Fruit fly (Drosophila melanogaster) whole organism, adult: ENCODE measurements around the gene CG42813.

Source experiments
- CG11617 ChIP-seq: fragments of 200-800 bp; sonication (Bioruptor generic); optimal IDR thresholded peaks from 2 replicates; lab custom pipeline; 2017; ENCODE audit warnings: mild to moderate bottlenecking, missing biosample characterization, missing genetic modification reagents, missing genetic modification characterization
- CG12768 ChIP-seq: fragments of 200-800 bp; sonication (Bioruptor generic); optimal IDR thresholded peaks from 2 replicates; lab custom pipeline; 2017; ENCODE audit warnings: missing biosample characterization, missing genetic modification characterization, mild to moderate bottlenecking, moderate library complexity, missing genetic modification reagents
- CG14711 ChIP-seq: fragments of 200-800 bp; sonication (Bioruptor generic); optimal IDR thresholded peaks from 2 replicates; lab custom pipeline; 2018; ENCODE audit warnings: missing biosample characterization, mild to moderate bottlenecking, missing genetic modification characterization, moderate library complexity
- CG1620 ChIP-seq: fragments of 200-800 bp; sonication (Bioruptor generic); optimal IDR thresholded peaks from 2 replicates; lab custom pipeline; 2016; ENCODE audit warnings: missing biosample characterization, missing genetic modification characterization
- CG33017 ChIP-seq: fragments of 200-800 bp; sonication (Bioruptor generic); optimal IDR thresholded peaks from 2 replicates; lab custom pipeline; 2018; ENCODE audit warnings: missing biosample characterization, mild to moderate bottlenecking, missing genetic modification characterization, moderate library complexity
- CG5204 ChIP-seq: fragments of 200-800 bp; sonication (Bioruptor generic); optimal IDR thresholded peaks from 2 replicates; lab custom pipeline; 2016; ENCODE audit warnings: missing biosample characterization, missing genetic modification characterization
- CG7045 ChIP-seq: fragments of 200-800 bp; sonication (Bioruptor generic); optimal IDR thresholded peaks from 2 replicates; lab custom pipeline; 2017; ENCODE audit warnings: missing biosample characterization, mild to moderate bottlenecking, missing genetic modification characterization
- CG7101 ChIP-seq: fragments of 200-800 bp; sonication (Bioruptor generic); optimal IDR thresholded peaks from 2 replicates; lab custom pipeline; 2018; ENCODE audit warnings: missing biosample characterization, mild to moderate bottlenecking, missing genetic modification characterization, moderate library complexity
- Clk ChIP-seq: fragments of 200-800 bp; sonication (Bioruptor generic); optimal IDR thresholded peaks from 2 replicates; lab custom pipeline; 2017; ENCODE audit warnings: missing biosample characterization, missing genetic modification characterization
- Crg-1 ChIP-seq: fragments of 200-800 bp; sonication (Bioruptor generic); optimal IDR thresholded peaks from 2 replicates; lab custom pipeline; 2016; ENCODE audit warnings: missing biosample characterization, missing genetic modification characterization
- Hr96 ChIP-seq: fragments of 200-800 bp; sonication (Bioruptor generic); optimal IDR thresholded peaks from 2 replicates; lab custom pipeline; 2016; ENCODE audit warnings: missing biosample characterization, missing genetic modification characterization
- Mnt ChIP-seq: fragments of 200-800 bp; sonication (Bioruptor generic); optimal IDR thresholded peaks from 2 replicates; lab custom pipeline; 2016; ENCODE audit warnings: missing biosample characterization, mild to moderate bottlenecking, missing genetic modification characterization
- bab1 ChIP-seq: fragments of 200-800 bp; sonication (Bioruptor generic); optimal IDR thresholded peaks from 3 replicates; lab custom pipeline; 2019; ENCODE audit warnings: missing biosample characterization, mild to moderate bottlenecking, missing genetic modification characterization, moderate library complexity
- cic ChIP-seq: fragments of 200-800 bp; sonication (Bioruptor generic); optimal IDR thresholded peaks from 2 replicates; lab custom pipeline; 2017; ENCODE audit warnings: missing biosample characterization, mild to moderate bottlenecking, missing genetic modification characterization, moderate library complexity
- cnc ChIP-seq, 2 experiments: fragments of >200 bp; optimal IDR thresholded peaks; 2 replicates each; lab custom pipeline; 2017
- kay ChIP-seq: fragments of 200-800 bp; sonication (Bioruptor generic); peaks from one replicate; lab custom pipeline; 2016; ENCODE audit warnings: missing biosample characterization, missing genetic modification characterization, borderline replicate concordance
- ovo ChIP-seq: fragments of 200-800 bp; sonication (Bioruptor generic); optimal IDR thresholded peaks from 2 replicates; lab custom pipeline; 2016; ENCODE audit warnings: missing biosample characterization, missing genetic modification characterization
- pad ChIP-seq: fragments of 200-800 bp; sonication (Bioruptor generic); optimal IDR thresholded peaks from 3 replicates; lab custom pipeline; 2017; ENCODE audit warnings: missing biosample characterization, missing genetic modification characterization, mild to moderate bottlenecking, moderate library complexity, missing genetic modification reagents
- tj ChIP-seq: fragments of 200-800 bp; sonication (Bioruptor generic); optimal IDR thresholded peaks from 3 replicates; lab custom pipeline; 2017; ENCODE audit warnings: missing biosample characterization, mild to moderate bottlenecking, missing genetic modification characterization, moderate library complexity
- toe ChIP-seq: fragments of 200-800 bp; sonication (Bioruptor generic); optimal IDR thresholded peaks from 2 replicates; lab custom pipeline; 2016; ENCODE audit warnings: missing biosample characterization, missing genetic modification characterization

The CG42813 gene

dm6 chr3R:27233398-27233797, 5.0 kb upstream of the CG42813 start, which contains the start of gene CG31068:
CG31068 (plus strand) TSS chr3R:27233698.
- TF ChIP-seq ovo (GFP tag; lab: Kevin White, UChicago) (no peak), Mnt (GFP tag; lab: Kevin White, UChicago) (no peak), CG33017 (tag; lab: Kevin White, UChicago) (no peak)

- TF ChIP-seq pad (GFP tag; lab: Kevin White, UChicago) (no peak), bab1 (GFP tag; lab: Kevin White, UChicago) (no peak), CG11617 (GFP tag; lab: Kevin White, UChicago) (no peak), cnc (optimal IDR thresholded peaks at IDR 0.05; lab: Kevin White, UChicago) (no peak), Hr96 (GFP tag; lab: Kevin White, UChicago) (no peak), CG33017 (tag; lab: Kevin White, UChicago) (no peak), Crg-1 (no peak), Mnt (GFP tag; lab: Kevin White, UChicago) (no peak), Clk (no peak)
These were observed 1.0 kb upstream of the CG42813 start, which contains the start of gene CG42814 for dm6 chr3R:27229368-27229767. CG42814 (minus strand) TSS chr3R:27229468.

dm6 chr3R:27226080-27226648, 2.2 kb downstream of the CG42813 start:
- TF ChIP-seq Crg-1 (no peak), CG12768 (no peak), tj (GFP tag; lab: Kevin White, UChicago) (no peak), cnc (optimal IDR thresholded peaks at IDR 0.05; lab: Kevin White, UChicago) (no peak)

dm6 chr3R:27225490-27225889, 2.9 kb downstream of the CG42813 start:
- no peak for TF ChIP-seq CG7101 (tag; lab: Kevin White, UChicago)
- no peak for TF ChIP-seq CG7045
- TF ChIP-seq pad (GFP tag; lab: Kevin White, UChicago), result no peak
- no peak for TF ChIP-seq cic (GFP tag; lab: Kevin White, UChicago)
- no peak for TF ChIP-seq tj (GFP tag; lab: Kevin White, UChicago)
- no peak for TF ChIP-seq CG1620
- no peak for TF ChIP-seq CG12768
- TF ChIP-seq CG5204 (GFP tag; lab: Kevin White, UChicago), result no peak

dm6 chr3R:27224727-27225126, 3.6 kb downstream of the CG42813 start:
- TF ChIP-seq CG14711 (tag; lab: Kevin White, UChicago) (no peak), bab1 (GFP tag; lab: Kevin White, UChicago) (no peak), Crg-1 (no peak), CG11617 (GFP tag; lab: Kevin White, UChicago) (no peak), tj (GFP tag; lab: Kevin White, UChicago) (no peak), CG1620 (no peak), Clk (no peak), CG12768 (no peak)

dm6 chr3R:27223012-27223411, 5.3 kb downstream of the CG42813 start:
- TF ChIP-seq tj (GFP tag; lab: Kevin White, UChicago) (no peak), CG7101 (tag; lab: Kevin White, UChicago) (no peak), Crg-1 (no peak), CG14711 (tag; lab: Kevin White, UChicago) (no peak), CG11617 (GFP tag; lab: Kevin White, UChicago) (no peak), Mnt (GFP tag; lab: Kevin White, UChicago) (no peak), CG12768 (no peak), cnc (optimal IDR thresholded peaks at IDR 0.05; lab: Kevin White, UChicago) (no peak), Hr96 (GFP tag; lab: Kevin White, UChicago) (no peak), ovo (GFP tag; lab: Kevin White, UChicago) (no peak), CG33017 (tag; lab: Kevin White, UChicago) (no peak)

dm6 chr3R:27222013-27222673, 6.2 kb downstream of the CG42813 start:
- no peak for TF ChIP-seq toe (GFP tag; lab: Kevin White, UChicago)
- no peak for TF ChIP-seq Crg-1
- no peak for TF ChIP-seq CG7045
- TF ChIP-seq cic (GFP tag; lab: Kevin White, UChicago), result no peak
- no peak for TF ChIP-seq CG5204 (GFP tag; lab: Kevin White, UChicago)
- no peak for TF ChIP-seq Hr96 (GFP tag; lab: Kevin White, UChicago)
- no peak for TF ChIP-seq Mnt (GFP tag; lab: Kevin White, UChicago)
- TF ChIP-seq kay (GFP tag; lab: Kevin White, UChicago), result no peak
- no peak for TF ChIP-seq tj (GFP tag; lab: Kevin White, UChicago)
- TF ChIP-seq CG1620, result no peak
- TF ChIP-seq CG12768, result no peak
- no peak for TF ChIP-seq cnc (optimal IDR thresholded peaks at IDR 0.05; lab: Kevin White, UChicago)
- TF ChIP-seq CG14711 (tag; lab: Kevin White, UChicago), result no peak
- TF ChIP-seq Clk, result no peak
- TF ChIP-seq ovo (GFP tag; lab: Kevin White, UChicago), result no peak
- no peak for TF ChIP-seq CG7101 (tag; lab: Kevin White, UChicago)
- TF ChIP-seq bab1 (GFP tag; lab: Kevin White, UChicago), result no peak
- no peak for TF ChIP-seq CG33017 (tag; lab: Kevin White, UChicago)
